Worm (Caenorhabditis elegans): Measurements from ENCODE around the gene H41C03.3.

DNA sequence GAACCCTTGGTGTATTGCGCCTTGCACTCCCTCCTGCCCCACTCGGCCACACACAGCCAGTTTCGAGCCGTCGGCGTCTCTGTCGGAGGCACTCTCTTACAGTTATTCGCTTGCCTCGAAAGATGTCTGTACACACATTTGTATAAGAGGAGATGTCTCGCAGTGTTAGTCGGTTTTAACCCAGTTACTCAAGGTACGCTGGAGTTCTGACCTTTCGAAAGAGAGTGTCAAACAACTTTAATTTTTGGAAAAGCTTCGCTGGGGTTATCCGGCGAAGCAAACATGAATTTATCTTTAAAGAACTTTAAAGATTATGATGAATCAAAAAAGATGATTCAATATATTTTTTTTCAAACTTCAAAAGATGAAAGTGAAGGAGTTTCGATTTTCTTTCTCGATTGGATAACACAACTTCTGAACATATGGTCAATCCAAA lies 865 bp upstream of the H41C03.3 start:
- TF ChIP-seq tab-1 (GFP tag; IDR thresholded peaks at IDR 0.05) (peak; percentile 61; the same call in 1 of the 2 replicates), klf-2 (GFP tag; conservative IDR thresholded peaks at IDR 0.05) (peak; percentile 53; the same call in 1 of the 2 replicates)

Measured in whole organism, midembryonic.